Fruit fly (Drosophila melanogaster): ENCODE results near the gene CG14089.

dm6 chr3L:19237780-19238179 is 42.8 kb downstream of the CG14089 start:
- no peak for TF ChIP-seq CG18599 (GFP tag; optimal IDR thresholded peaks at IDR 0.05)
- TF ChIP-seq trh (GFP tag; optimal IDR thresholded peaks at IDR 0.05): no peak
- no peak for TF ChIP-seq knrl (GFP tag; IDR thresholded peaks at IDR 0.05; ENCODE audit: partially characterized antibody)
- no peak for TF ChIP-seq Xrp1 (GFP tag; IDR thresholded peaks at IDR 0.05)
- no peak for TF ChIP-seq oc (tag; optimal IDR thresholded peaks at IDR 0.05)
- no peak for TF ChIP-seq pan (optimal IDR thresholded peaks at IDR 0.05)
- no peak for TF ChIP-seq pan (GFP tag; optimal IDR thresholded peaks at IDR 0.05 in 1 of 2, IDR thresholded peaks at IDR 0.05 in 1 of 2)
- TF ChIP-seq h (optimal IDR thresholded peaks at IDR 0.05): no peak
- no peak for TF ChIP-seq CG16779 (GFP tag; IDR thresholded peaks at IDR 0.05)
- TF ChIP-seq yki (optimal IDR thresholded peaks at IDR 0.05): no peak
- no peak for TF ChIP-seq D (optimal IDR thresholded peaks at IDR 0.05)
- TF ChIP-seq D (GFP tag; optimal IDR thresholded peaks at IDR 0.05): no peak
